Fruit fly (Drosophila melanogaster): Measurements from ENCODE around the gene CG11417.
A peak's percentile ranks its signal among the peaks of the same experiment; 100 is the strongest.

Gene CG11417

DNA sequence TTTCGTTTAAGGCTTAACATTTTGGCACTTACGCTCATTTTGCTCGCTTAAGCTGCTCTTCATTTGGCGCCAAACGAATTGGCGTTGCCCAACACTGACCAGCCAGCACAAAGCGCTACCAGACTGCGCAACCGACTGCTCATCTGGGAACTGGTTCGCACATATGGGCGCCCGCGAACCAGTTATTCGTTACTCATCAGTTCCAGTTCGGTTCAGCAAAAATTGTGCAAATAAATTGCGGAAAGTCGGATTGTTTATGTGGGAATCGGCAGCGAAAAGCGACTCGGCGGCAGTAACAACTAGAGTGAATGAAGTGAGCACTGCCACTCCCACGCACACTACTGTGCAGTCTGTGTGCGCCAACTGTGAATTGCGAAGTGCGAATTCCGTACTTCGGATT is 39.1 kb downstream of the CG11417 start, which contains the start of gene Rilpl (continued):
- peak; percentile 27 for TF ChIP-seq CG13894 (tag; optimal IDR thresholded peaks at IDR 0.05)
- TF ChIP-seq pfk (GFP tag; optimal IDR thresholded peaks at IDR 0.05): peak; percentile 30
- peak; percentile 4 for TF ChIP-seq Xbp1 (GFP tag; optimal IDR thresholded peaks at IDR 0.05)
- no peak for TF ChIP-seq CG7839 (tag; optimal IDR thresholded peaks at IDR 0.05)
- peak; percentile 8 for TF ChIP-seq CG5245 (GFP tag; optimal IDR thresholded peaks at IDR 0.05)
- TF ChIP-seq gsb-n (tag; optimal IDR thresholded peaks at IDR 0.05): peak; percentile 75
- TF ChIP-seq ken (GFP tag; IDR thresholded peaks at IDR 0.05): 0 out of 3 replicates have a peak, but pooled peaks have one; percentile 24
- TF ChIP-seq CG12744 (GFP tag; optimal IDR thresholded peaks at IDR 0.05): no peak
- TF ChIP-seq Side (GFP tag; optimal IDR thresholded peaks at IDR 0.05): peak; percentile 10
- peak; percentile 37 for TF ChIP-seq Hsf (GFP tag; optimal IDR thresholded peaks at IDR 0.05)
- no peak for TF ChIP-seq sqz (GFP tag; optimal IDR thresholded peaks at IDR 0.05)
- TF ChIP-seq emc (GFP tag; optimal IDR thresholded peaks at IDR 0.05): peak; percentile 9
- TF ChIP-seq fd64A (GFP tag; optimal IDR thresholded peaks at IDR 0.05): no peak
- peak; percentile 53; the same call in 1 of the 2 replicates for TF ChIP-seq inv (GFP tag; IDR thresholded peaks at IDR 0.05; ENCODE audit: partially characterized antibody)
- peak; percentile 2 for TF ChIP-seq ind (GFP tag; optimal IDR thresholded peaks at IDR 0.05)
- no peak for TF ChIP-seq hbn (GFP tag; IDR thresholded peaks at IDR 0.05; ENCODE audit: partially characterized antibody)
- peak; percentile 62 for TF ChIP-seq CG13287 (GFP tag; IDR thresholded peaks at IDR 0.05; ENCODE audit: partially characterized antibody)
- peak; percentile 51 for TF ChIP-seq twi (tag; optimal IDR thresholded peaks at IDR 0.05)
- TF ChIP-seq CG4282 (GFP tag; optimal IDR thresholded peaks at IDR 0.05): no peak
- peak; percentile 53 for TF ChIP-seq chm (GFP tag; IDR thresholded peaks at IDR 0.05)
- TF ChIP-seq CG6791 (GFP tag; IDR thresholded peaks at IDR 0.05; ENCODE audit: partially characterized antibody): 0 out of 3 replicates have a peak, but pooled peaks have one; percentile 28
- peak; percentile 95 for TF ChIP-seq CG10267 (tag; optimal IDR thresholded peaks at IDR 0.05)
- peak; percentile 53 for TF ChIP-seq Scr (GFP tag; IDR thresholded peaks at IDR 0.05; ENCODE audit: partially characterized antibody)
- TF ChIP-seq Myb (GFP tag; optimal IDR thresholded peaks at IDR 0.05): peak; percentile 67
- TF ChIP-seq CG10654 (GFP tag; optimal IDR thresholded peaks at IDR 0.05): no peak
- TF ChIP-seq grau (tag; optimal IDR thresholded peaks at IDR 0.05): peak; percentile 24
- TF ChIP-seq CG9876 (GFP tag; optimal IDR thresholded peaks at IDR 0.05): no peak
- TF ChIP-seq CG2116 (GFP tag; optimal IDR thresholded peaks at IDR 0.05): peak; percentile 28
- TF ChIP-seq Antp (GFP tag; optimal IDR thresholded peaks at IDR 0.05): peak; percentile 27
- peak; percentile 50 for TF ChIP-seq CG2120 (GFP tag; optimal IDR thresholded peaks at IDR 0.05)
- peak; percentile 23 for TF ChIP-seq CG9797 (GFP tag; optimal IDR thresholded peaks at IDR 0.05)
- TF ChIP-seq gro (GFP tag; optimal IDR thresholded peaks at IDR 0.05): peak; percentile 39
- TF ChIP-seq Med (GFP tag): peak; percentile 94
- TF ChIP-seq Trl (optimal IDR thresholded peaks at IDR 0.05): no peak
- TF ChIP-seq Trl (GFP tag; optimal IDR thresholded peaks at IDR 0.05): peak; percentile 34
- TF ChIP-seq Sin3A (optimal IDR thresholded peaks at IDR 0.05): no peak
- TF ChIP-seq dpn (GFP tag; optimal IDR thresholded peaks at IDR 0.05): peak in 1 of 2 experiments; percentile 50
- TF ChIP-seq CG31441 (GFP tag; IDR thresholded peaks at IDR 0.05): no peak
- no peak for TF ChIP-seq CG9215 (GFP tag; IDR thresholded peaks at IDR 0.05)
- TF ChIP-seq CG2712 (tag; optimal IDR thresholded peaks at IDR 0.05): peak; percentile 15
- peak; percentile 69 for TF ChIP-seq CG12659 (GFP tag; optimal IDR thresholded peaks at IDR 0.05)
- TF ChIP-seq Rx (GFP tag; IDR thresholded peaks at IDR 0.05): peak; percentile 26; the same call in 1 of the 2 replicates
- peak; percentile 13 for TF ChIP-seq zen (tag; optimal IDR thresholded peaks at IDR 0.05)
- peak; percentile 67 for TF ChIP-seq Ets65A (GFP tag)
- peak; percentile 24 for TF ChIP-seq B-H2 (GFP tag; optimal IDR thresholded peaks at IDR 0.05)
- TF ChIP-seq YL-1 (GFP tag; optimal IDR thresholded peaks at IDR 0.05): peak; percentile 84
- TF ChIP-seq kay (GFP tag; optimal IDR thresholded peaks at IDR 0.05): peak; percentile 94
- peak; percentile 26 for TF ChIP-seq gfzf (GFP tag; optimal IDR thresholded peaks at IDR 0.05)
- TF ChIP-seq fd96Cb (tag; optimal IDR thresholded peaks at IDR 0.05): no peak
- peak; percentile 77 for TF ChIP-seq MESR4 (GFP tag; optimal IDR thresholded peaks at IDR 0.05)
- no peak for TF ChIP-seq jing (GFP tag; optimal IDR thresholded peaks at IDR 0.05)
